Fruit fly (Drosophila melanogaster) whole organism, embryonic: ENCODE results near the gene Cpr67Fb.
A peak's percentile ranks its signal among the peaks of the same experiment; 100 is the strongest.

Experiments used
- CG10462 ChIP-seq: fragments of 200-800 bp; sonication (Bioruptor generic); optimal IDR thresholded peaks from 2 replicates; lab custom pipeline; 2016; ENCODE audit warnings: missing biosample characterization, missing genetic modification characterization
- CG10959 ChIP-seq: fragments of 200-800 bp; sonication (Bioruptor generic); IDR thresholded peaks from 2 replicates; pipeline ENCODE4 v1.3.6; 2022; ENCODE audit warnings: missing biosample characterization, missing genetic modification characterization
- CG11247 ChIP-seq: fragments of 200-800 bp; sonication (Bioruptor generic); IDR thresholded peaks from 2 replicates; pipeline ENCODE4 v1.3.6; 2022; ENCODE audit warnings: missing biosample characterization, missing genetic modification characterization
- CG12219 ChIP-seq: fragments of 200-800 bp; sonication (Bioruptor generic); optimal IDR thresholded peaks from 3 replicates; lab custom pipeline; 2018; ENCODE audit warnings: missing biosample characterization, mild to moderate bottlenecking, missing genetic modification characterization
- CG14710 ChIP-seq: fragments of 200-800 bp; sonication (Bioruptor generic); optimal IDR thresholded peaks from 3 replicates; lab custom pipeline; 2019; ENCODE audit warnings: missing biosample characterization, mild to moderate bottlenecking, missing genetic modification characterization, moderate library complexity
- CG15269 ChIP-seq: fragments of 200-800 bp; sonication (Bioruptor generic); optimal IDR thresholded peaks from 2 replicates; lab custom pipeline; 2018; ENCODE audit warnings: missing biosample characterization, mild to moderate bottlenecking, missing genetic modification characterization, moderate library complexity
- CG15479 ChIP-seq: fragments of 200-800 bp; sonication (Bioruptor generic); optimal IDR thresholded peaks from 3 replicates; lab custom pipeline; 2019; ENCODE audit warnings: missing biosample characterization, mild to moderate bottlenecking, missing genetic modification characterization, moderate library complexity
- CG17186 ChIP-seq: fragments of 200-800 bp; sonication (Bioruptor generic); optimal IDR thresholded peaks from 3 replicates; lab custom pipeline; 2017; ENCODE audit warnings: missing biosample characterization, missing genetic modification reagents, missing genetic modification characterization
- CG17568 ChIP-seq: fragments of 200-800 bp; sonication (Bioruptor generic); optimal IDR thresholded peaks from 2 replicates; lab custom pipeline; 2018; ENCODE audit warnings: missing biosample characterization, mild to moderate bottlenecking, missing genetic modification characterization, moderate library complexity
- CG2875 ChIP-seq: fragments of 200-800 bp; sonication (Bioruptor generic); optimal IDR thresholded peaks from 2 replicates; lab custom pipeline; 2017; ENCODE audit warnings: missing biosample characterization, mild to moderate bottlenecking, missing genetic modification characterization, missing genetic modification reagents
- CG31365 ChIP-seq: fragments of 200-800 bp; sonication (Bioruptor generic); optimal IDR thresholded peaks from 2 replicates; lab custom pipeline; 2018; ENCODE audit warnings: missing biosample characterization, mild to moderate bottlenecking, missing genetic modification characterization
- CG3163 ChIP-seq: fragments of 200-800 bp; sonication (Bioruptor generic); optimal IDR thresholded peaks from 3 replicates; lab custom pipeline; 2016; ENCODE audit warnings: missing biosample characterization, missing genetic modification characterization
- CG3281 ChIP-seq: fragments of 200-800 bp; sonication (Bioruptor generic); optimal IDR thresholded peaks from 3 replicates; lab custom pipeline; 2017; ENCODE audit warnings: missing biosample characterization, mild to moderate bottlenecking, missing genetic modification characterization
- CG3838 ChIP-seq: fragments of 200-800 bp; sonication (Bioruptor generic); optimal IDR thresholded peaks from 3 replicates; lab custom pipeline; 2016; ENCODE audit warnings: missing biosample characterization, missing genetic modification characterization
- CG6854 ChIP-seq: fragments of 200-800 bp; sonication (Bioruptor generic); optimal IDR thresholded peaks from 3 replicates; lab custom pipeline; 2017; ENCODE audit warnings: missing biosample characterization, mild to moderate bottlenecking, missing genetic modification characterization
- CG7357 ChIP-seq: fragments of 200-800 bp; sonication (Bioruptor generic); IDR thresholded peaks from 3 replicates; pipeline ENCODE4 v1.3.6; 2022; ENCODE audit warnings: missing biosample characterization, missing genetic modification characterization
- D19A ChIP-seq: fragments of 200-800 bp; optimal IDR thresholded peaks from 3 replicates; lab custom pipeline; 2019; ENCODE audit warnings: missing biosample characterization, mild to moderate bottlenecking, missing genetic modification characterization, moderate library complexity
- Dbx ChIP-seq: fragments of 200-800 bp; sonication (Bioruptor generic); IDR thresholded peaks from 3 replicates; pipeline ENCODE4 v1.3.6; 2022; ENCODE audit warnings: missing biosample characterization, missing genetic modification characterization
- HLHmδ ChIP-seq: fragments of 200-800 bp; sonication (Bioruptor generic); optimal IDR thresholded peaks from 2 replicates; lab custom pipeline; 2018; ENCODE audit warnings: missing biosample characterization, mild to moderate bottlenecking, missing genetic modification characterization, moderate library complexity
- Hmx ChIP-seq: fragments of 200-800 bp; sonication (Bioruptor generic); optimal IDR thresholded peaks from 2 replicates; lab custom pipeline; 2016; ENCODE audit warnings: missing biosample characterization, missing genetic modification characterization
- Lhr ChIP-seq: fragments of 200-800 bp; sonication (Bioruptor generic); optimal IDR thresholded peaks from 3 replicates; lab custom pipeline; 2017; ENCODE audit warnings: mild to moderate bottlenecking, missing biosample characterization, missing genetic modification reagents, missing genetic modification characterization
- MBD-R2 ChIP-seq: fragments of 200-800 bp; sonication (Bioruptor generic); IDR thresholded peaks from 2 replicates; pipeline ENCODE4 v1.3.6; 2022; ENCODE audit warnings: missing biosample characterization, missing genetic modification characterization
- NC2α ChIP-seq: fragments of 200-800 bp; sonication (Bioruptor generic); optimal IDR thresholded peaks from 2 replicates; lab custom pipeline; 2016; ENCODE audit warnings: missing biosample characterization, missing genetic modification characterization
- Oaz ChIP-seq: fragments of 200-800 bp; sonication (Bioruptor generic); IDR thresholded peaks from 2 replicates; pipeline ENCODE4 v1.3.6; 2022; ENCODE audit warnings: missing biosample characterization, missing genetic modification characterization
- Optix ChIP-seq: fragments of 200-800 bp; sonication (Bioruptor generic); IDR thresholded peaks from 3 replicates; pipeline ENCODE4 v1.3.6; 2022; ENCODE audit warnings: missing biosample characterization, missing genetic modification characterization
- Ptx1 ChIP-seq: fragments of 200-800 bp; sonication (Bioruptor generic); IDR thresholded peaks from 2 replicates; pipeline ENCODE4 v1.3.6; 2022; ENCODE audit warnings: missing biosample characterization, missing genetic modification characterization
- Rx ChIP-seq: fragments of 200-800 bp; sonication (Bioruptor generic); IDR thresholded peaks from 2 replicates; pipeline ENCODE4 v1.3.6; 2022; ENCODE audit warnings: missing biosample characterization, missing genetic modification characterization
- Sry-δ ChIP-seq: fragments of 200-800 bp; sonication (Bioruptor generic); optimal IDR thresholded peaks from 2 replicates; lab custom pipeline; 2016; ENCODE audit warnings: missing biosample characterization, missing genetic modification characterization
- TFAM ChIP-seq: fragments of 200-800 bp; sonication (Bioruptor generic); optimal IDR thresholded peaks from 2 replicates; lab custom pipeline; 2017; ENCODE audit warnings: missing biosample characterization, missing genetic modification characterization, inconsistent platforms
- Xbp1 ChIP-seq: fragments of 200-800 bp; sonication (Bioruptor generic); optimal IDR thresholded peaks from 3 replicates; lab custom pipeline; 2016; ENCODE audit warnings: missing biosample characterization, mild to moderate bottlenecking, missing genetic modification characterization
- amos ChIP-seq: fragments of 200-800 bp; sonication (Bioruptor generic); IDR thresholded peaks from 2 replicates; pipeline ENCODE4 v1.3.6; 2022; ENCODE audit warnings: missing biosample characterization, missing genetic modification characterization; ENCODE audit not compliant: partially characterized antibody
- aop ChIP-seq: fragments of 200-800 bp; sonication (Bioruptor generic); IDR thresholded peaks from 2 replicates; pipeline ENCODE4 v1.3.6; 2022; ENCODE audit warnings: missing biosample characterization, missing genetic modification characterization
- ato ChIP-seq: fragments of 200-800 bp; sonication (Bioruptor generic); IDR thresholded peaks from 2 replicates; pipeline ENCODE4 v1.3.6; 2022; ENCODE audit warnings: missing biosample characterization, missing genetic modification characterization; ENCODE audit not compliant: partially characterized antibody
- caup ChIP-seq: fragments of 200-800 bp; sonication (Bioruptor generic); optimal IDR thresholded peaks from 3 replicates; lab custom pipeline; 2017; ENCODE audit warnings: missing biosample characterization, mild to moderate bottlenecking, missing genetic modification characterization, moderate library complexity; ENCODE audit not compliant: severe bottlenecking
- chm ChIP-seq: fragments of 200-800 bp; sonication (Bioruptor generic); IDR thresholded peaks from 2 replicates; pipeline ENCODE4 v1.3.6; 2022; ENCODE audit warnings: missing biosample characterization, missing genetic modification characterization
- ci ChIP-seq: fragments of 200-800 bp; sonication (Bioruptor generic); IDR thresholded peaks from 3 replicates; pipeline ENCODE4 v1.3.6; 2022; ENCODE audit warnings: missing biosample characterization, missing genetic modification characterization
- danr ChIP-seq: fragments of 200-800 bp; sonication (Bioruptor generic); IDR thresholded peaks from 2 replicates; pipeline ENCODE4 v1.3.6; 2022; ENCODE audit warnings: missing biosample characterization, missing genetic modification characterization
- fd102C ChIP-seq: fragments of 200-800 bp; sonication (Bioruptor generic); optimal IDR thresholded peaks from 2 replicates; lab custom pipeline; 2018; ENCODE audit warnings: missing biosample characterization, mild to moderate bottlenecking, missing genetic modification characterization, moderate library complexity
- fru ChIP-seq: fragments of >200 bp; optimal IDR thresholded peaks from 2 replicates; lab custom pipeline; 2017
- gce ChIP-seq: fragments of 200-800 bp; sonication (Bioruptor generic); IDR thresholded peaks from 3 replicates; pipeline ENCODE4 v1.3.6; 2022; ENCODE audit warnings: missing biosample characterization, missing genetic modification characterization
- lola ChIP-seq, 3 experiments: fragments of >200 bp in 2 of 3; fragments of 200-800 bp in 1 of 3; sonication (Bioruptor generic) in 1 of 3; optimal IDR thresholded peaks; 2 replicates each; lab custom pipeline; 2017 to 2019; ENCODE audit warnings: missing biosample characterization in 3 of 3, missing genetic modification characterization in 3 of 3, mild to moderate bottlenecking in 1 of 3, moderate library complexity in 1 of 3
- maf-S ChIP-seq: fragments of 200-800 bp; sonication (Bioruptor generic); optimal IDR thresholded peaks from 2 replicates; lab custom pipeline; 2016; ENCODE audit warnings: missing biosample characterization, missing genetic modification characterization
- mld ChIP-seq: fragments of 200-800 bp; sonication (Bioruptor generic); IDR thresholded peaks from 3 replicates; pipeline ENCODE4 v1.3.6; 2022; ENCODE audit warnings: missing biosample characterization, missing genetic modification characterization; ENCODE audit not compliant: partially characterized antibody
- nau ChIP-seq: fragments of 200-800 bp; sonication (Bioruptor generic); optimal IDR thresholded peaks from 3 replicates; lab custom pipeline; 2017; ENCODE audit warnings: missing biosample characterization, mild to moderate bottlenecking, missing genetic modification characterization, missing genetic modification reagents
- nerfin-1 ChIP-seq: fragments of 200-800 bp; sonication (Bioruptor generic); optimal IDR thresholded peaks from 3 replicates; lab custom pipeline; 2019; ENCODE audit warnings: missing biosample characterization, mild to moderate bottlenecking, missing genetic modification characterization, moderate library complexity
- p53 ChIP-seq: fragments of 200-800 bp; sonication (Bioruptor generic); optimal IDR thresholded peaks from 2 replicates; lab custom pipeline; 2016; ENCODE audit warnings: missing biosample characterization, missing genetic modification characterization
- ro ChIP-seq: fragments of 200-800 bp; sonication (Bioruptor generic); IDR thresholded peaks from 2 replicates; pipeline ENCODE4 v1.3.6; 2022; ENCODE audit warnings: missing biosample characterization, missing genetic modification characterization
- row ChIP-seq: fragments of 200-800 bp; sonication (Bioruptor generic); IDR thresholded peaks from 3 replicates; pipeline ENCODE4 v1.3.6; 2022; ENCODE audit warnings: missing biosample characterization, missing genetic modification characterization
- so ChIP-seq: fragments of 200-800 bp; sonication (Bioruptor generic); IDR thresholded peaks from 3 replicates; pipeline ENCODE4 v1.3.6; 2022; ENCODE audit warnings: missing biosample characterization, missing genetic modification characterization
- stwl ChIP-seq: fragments of 200-800 bp; sonication (Bioruptor generic); optimal IDR thresholded peaks from 3 replicates; lab custom pipeline; 2018; ENCODE audit warnings: missing biosample characterization, mild to moderate bottlenecking, missing genetic modification characterization, moderate library complexity
- wek ChIP-seq: fragments of 200-800 bp; sonication (Bioruptor generic); optimal IDR thresholded peaks from 3 replicates; lab custom pipeline; 2018; ENCODE audit warnings: missing biosample characterization, mild to moderate bottlenecking, missing genetic modification characterization, moderate library complexity

The Cpr67Fb gene

DNA sequence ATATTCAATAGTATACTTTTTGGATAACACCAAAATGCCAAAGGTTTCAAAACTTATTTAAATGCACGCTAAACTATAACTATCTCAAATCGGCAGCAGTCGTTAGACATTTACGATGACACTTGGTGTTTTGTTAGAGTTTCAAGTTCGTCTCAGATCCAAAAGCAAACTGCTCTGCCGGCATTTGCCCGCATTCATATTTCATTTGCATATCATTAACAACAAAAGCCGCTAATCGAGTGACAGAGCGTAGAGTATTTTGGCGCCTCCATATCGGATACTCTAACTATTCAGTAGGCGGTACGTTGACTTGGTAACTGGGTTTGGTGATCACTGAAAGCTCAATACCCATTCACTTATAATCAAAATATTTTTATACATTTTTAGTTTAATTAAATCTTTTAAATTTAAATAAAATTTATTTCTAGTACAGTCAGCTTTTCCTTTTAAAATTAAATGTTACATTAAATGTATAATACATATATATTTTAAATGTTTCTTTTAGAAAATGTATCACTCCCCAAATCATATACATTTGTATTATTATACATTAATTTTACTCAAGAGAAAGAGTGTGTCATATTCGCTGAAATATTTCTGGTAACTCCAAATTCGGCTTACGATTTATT lies 703 bp upstream of the Cpr67Fb start (continued):
- TF ChIP-seq Dbx (no peak), CG11247 (no peak), CG17568 (GFP tag; lab: Kevin White, UChicago) (no peak), amos (GFP tag; lab: Robert Waterston, UW) (no peak; the same call in 1 of the 2 replicates), Hmx (GFP tag; lab: Kevin White, UChicago) (no peak), gce (no peak), lola (GFP tag; optimal IDR thresholded peaks at IDR 0.05; lab: Kevin White, UChicago) (peak in 1 of 3 experiments; percentile 45), CG10959 (GFP tag; lab: Robert Waterston, UW) (no peak), Xbp1 (GFP tag; lab: Kevin White, UChicago) (peak; percentile 46), Sry-δ (GFP tag; lab: Kevin White, UChicago) (no peak), MBD-R2 (GFP tag; lab: Robert Waterston, UW) (no peak), Lhr (GFP tag; lab: Kevin White, UChicago) (no peak), CG3838 (GFP tag; lab: Kevin White, UChicago) (no peak), CG7357 (GFP tag; lab: Robert Waterston, UW) (no peak), CG17186 (GFP tag; lab: Kevin White, UChicago) (no peak), stwl (no peak), fd102C (GFP tag; lab: Kevin White, UChicago) (no peak), CG6854 (no peak), Optix (no peak), CG2875 (GFP tag; lab: Kevin White, UChicago) (peak; percentile 7), nerfin-1 (tag; lab: Kevin White, UChicago) (no peak), Oaz (GFP tag; lab: Robert Waterston, UW) (no peak), ato (GFP tag; lab: Robert Waterston, UW) (no peak), Ptx1 (GFP tag; lab: Robert Waterston, UW) (peak; percentile 45; the same call in 1 of the 2 replicates), chm (GFP tag; lab: Robert Waterston, UW) (no peak), maf-S (GFP tag; lab: Kevin White, UChicago) (no peak), nau (no peak), NC2α (GFP tag; lab: Kevin White, UChicago) (no peak), CG3163 (GFP tag; lab: Kevin White, UChicago) (no peak), CG14710 (tag; lab: Kevin White, UChicago) (peak; percentile 34), D19A (tag; lab: Kevin White, UChicago) (peak; percentile 96), wek (GFP tag; lab: Kevin White, UChicago) (no peak), p53 (no peak), so (no peak), mld (GFP tag; lab: Robert Waterston, UW) (no peak), aop (no peak), fru (lab: Kevin White, UChicago) (no peak), caup (GFP tag; lab: Kevin White, UChicago) (peak; percentile 2), danr (GFP tag; lab: Robert Waterston, UW) (no peak), Rx (GFP tag; lab: Robert Waterston, UW) (no peak), TFAM (GFP tag; lab: Kevin White, UChicago) (no peak), CG12219 (GFP tag; lab: Kevin White, UChicago) (no peak), CG31365 (tag; lab: Kevin White, UChicago) (no peak), CG10462 (no peak), HLHmδ (no peak), CG15479 (GFP tag; lab: Kevin White, UChicago) (no peak), ro (GFP tag; lab: Robert Waterston, UW) (no peak), row (GFP tag; lab: Robert Waterston, UW) (peak; percentile 63), CG15269 (tag; lab: Kevin White, UChicago) (peak; percentile 65), CG3281 (GFP tag; lab: Kevin White, UChicago) (peak; percentile 48), ci (no peak)
